Worm (Caenorhabditis elegans) whole organism, L3 larva: ENCODE results near the gene sre-32.

Experiments
- ZK546.5 ChIP-seq: sonication (generic microtip); optimal IDR thresholded peaks from 2 replicates; lab custom pipeline; 2017; ENCODE audit warnings: missing biosample characterization, missing genetic modification characterization
- ama-1 ChIP-seq: fragments of 150-350 bp; optimal IDR thresholded peaks from 2 replicates; lab custom pipeline; 2018
- lin-39 ChIP-seq: fragments of 150-350 bp; optimal IDR thresholded peaks from 2 replicates; lab custom pipeline; 2018; ENCODE audit warnings: missing biosample characterization, missing genetic modification reagents, missing genetic modification characterization
- mdl-1 ChIP-seq: fragments of 150-350 bp; optimal IDR thresholded peaks from 2 replicates; lab custom pipeline; 2014; ENCODE audit warnings: missing biosample characterization, missing genetic modification characterization
- nhr-76 ChIP-seq: fragments of 150-350 bp; sonication (generic microtip); optimal IDR thresholded peaks from 5 replicates; lab custom pipeline; 2014; ENCODE audit warnings: missing biosample characterization, missing genetic modification characterization
- nhr-77 ChIP-seq: fragments of 150-350 bp; optimal IDR thresholded peaks from 2 replicates; lab custom pipeline; 2014; ENCODE audit warnings: missing biosample characterization, missing genetic modification characterization
- tbx-2 ChIP-seq: sonication (generic microtip); optimal IDR thresholded peaks from 2 replicates; lab custom pipeline; 2016; ENCODE audit warnings: mild to moderate bottlenecking, missing genetic modification characterization, missing compliant biosample characterization

ce11 chrII:12417996-12418395 lies 38.5 kb downstream of the sre-32 start:
- TF ChIP-seq ama-1: no peak
- TF ChIP-seq mdl-1 (tag; lab: Kevin White, UChicago): no peak
- TF ChIP-seq nhr-76 (tag; lab: Kevin White, UChicago): no peak
- no peak for TF ChIP-seq lin-39 (tag; lab: Kevin White, UChicago)
- no peak for TF ChIP-seq nhr-77 (tag; lab: Kevin White, UChicago)
- TF ChIP-seq ZK546.5: no peak
- no peak for TF ChIP-seq tbx-2 (tag; lab: Kevin White, UChicago)
